Worm (Caenorhabditis elegans) whole organism, mixed stage, embryonic: ENCODE measurements around the gene cox-17.
A peak's percentile ranks its signal among the peaks of the same experiment; 100 is the strongest.

ENCODE experiments used
- bed-3 ChIP-seq: fragments of 200-800 bp; sonication (Bioruptor generic); optimal IDR thresholded peaks from 3 replicates; lab custom pipeline; 2018; ENCODE audit warnings: mild to moderate bottlenecking, missing genetic modification characterization, moderate library complexity, missing compliant biosample characterization
- blmp-1 ChIP-seq: fragments of 150-350 bp; optimal IDR thresholded peaks from 2 replicates; lab custom pipeline; 2014; ENCODE audit warnings: missing biosample characterization, missing genetic modification characterization
- ceh-43 ChIP-seq: fragments of 200-800 bp; sonication (Bioruptor generic); optimal IDR thresholded peaks from 2 replicates; lab custom pipeline; 2018; ENCODE audit warnings: mild to moderate bottlenecking, missing genetic modification characterization, moderate library complexity, missing compliant biosample characterization
- ceh-83 ChIP-seq: fragments of 200-800 bp; sonication (Bioruptor generic); optimal IDR thresholded peaks from 2 replicates; lab custom pipeline; 2018; ENCODE audit warnings: mild to moderate bottlenecking, missing genetic modification characterization, missing compliant biosample characterization
- ces-1 ChIP-seq: fragments of 150-350 bp; optimal IDR thresholded peaks from 2 replicates; lab custom pipeline; 2014; ENCODE audit warnings: missing biosample characterization, missing genetic modification reagents, missing genetic modification characterization
- cnd-1 ChIP-seq: fragments of 200-800 bp; sonication (Bioruptor generic); optimal IDR thresholded peaks from 2 replicates; lab custom pipeline; 2018; ENCODE audit warnings: mild to moderate bottlenecking, missing genetic modification characterization, missing compliant biosample characterization
- drap-1 ChIP-seq: fragments of 200-800 bp; sonication (Bioruptor generic); optimal IDR thresholded peaks from 3 replicates; lab custom pipeline; 2018; ENCODE audit warnings: mild to moderate bottlenecking, missing genetic modification characterization, missing compliant biosample characterization
- elt-3 ChIP-seq: fragments of 150-350 bp; optimal IDR thresholded peaks from 2 replicates; lab custom pipeline; 2014; ENCODE audit warnings: missing biosample characterization, missing genetic modification characterization
- flh-1 ChIP-seq: fragments of 200-800 bp; sonication (Bioruptor generic); optimal IDR thresholded peaks from 2 replicates; lab custom pipeline; 2018; ENCODE audit warnings: mild to moderate bottlenecking, missing genetic modification characterization, moderate library complexity, missing compliant biosample characterization
- ham-2 ChIP-seq: fragments of 200-800 bp; sonication (Bioruptor generic); optimal IDR thresholded peaks from 2 replicates; lab custom pipeline; 2018; ENCODE audit warnings: mild to moderate bottlenecking, missing genetic modification characterization, missing compliant biosample characterization
- lin-13 ChIP-seq: fragments of 150-350 bp; optimal IDR thresholded peaks from 2 replicates; lab custom pipeline; 2014; ENCODE audit warnings: missing biosample characterization, missing genetic modification characterization
- lin-32 ChIP-seq: fragments of 200-800 bp; sonication (Bioruptor generic); optimal IDR thresholded peaks from 2 replicates; lab custom pipeline; 2018; ENCODE audit warnings: mild to moderate bottlenecking, missing genetic modification characterization, missing compliant biosample characterization
- lsy-2 ChIP-seq: fragments of 150-350 bp; optimal IDR thresholded peaks from 2 replicates; lab custom pipeline; 2014; ENCODE audit warnings: missing biosample characterization, missing genetic modification characterization
- mls-2 ChIP-seq: sonication (generic microtip); optimal IDR thresholded peaks from 2 replicates; lab custom pipeline; 2016; ENCODE audit warnings: mild to moderate bottlenecking, missing genetic modification characterization, moderate library complexity, missing compliant biosample characterization
- nhr-12 ChIP-seq: fragments of 150-350 bp; optimal IDR thresholded peaks from 2 replicates; lab custom pipeline; 2014; ENCODE audit warnings: missing biosample characterization, missing genetic modification characterization
- nhr-2 ChIP-seq: fragments of 150-350 bp; optimal IDR thresholded peaks from 2 replicates; lab custom pipeline; 2014; ENCODE audit warnings: missing biosample characterization, missing genetic modification characterization
- nhr-237 ChIP-seq: fragments of 150-350 bp; optimal IDR thresholded peaks from 2 replicates; lab custom pipeline; 2014; ENCODE audit warnings: missing biosample characterization, missing genetic modification characterization
- nhr-76 ChIP-seq: sonication (generic microtip); optimal IDR thresholded peaks from 2 replicates; lab custom pipeline; 2017; ENCODE audit warnings: missing biosample characterization, missing genetic modification characterization
- pha-4 ChIP-seq: fragments of 150-350 bp; optimal IDR thresholded peaks from 2 replicates; lab custom pipeline; 2018; ENCODE audit warnings: missing biosample characterization, missing genetic modification reagents, missing genetic modification characterization
- sem-2 ChIP-seq: fragments of 200-800 bp; sonication (Bioruptor generic); optimal IDR thresholded peaks from 2 replicates; lab custom pipeline; 2018; ENCODE audit warnings: mild to moderate bottlenecking, missing genetic modification characterization, missing compliant biosample characterization
- snpc-4 ChIP-seq: fragments of 150-350 bp; optimal IDR thresholded peaks from 2 replicates; lab custom pipeline; 2014; ENCODE audit warnings: missing biosample characterization, missing genetic modification characterization
- sptf-1 ChIP-seq: sonication (generic microtip); optimal IDR thresholded peaks from 2 replicates; lab custom pipeline; 2017; ENCODE audit warnings: mild to moderate bottlenecking, missing genetic modification characterization, moderate library complexity, missing compliant biosample characterization
- tbx-8 ChIP-seq: fragments of 200-800 bp; sonication (Bioruptor generic); optimal IDR thresholded peaks from 2 replicates; lab custom pipeline; 2018; ENCODE audit warnings: mild to moderate bottlenecking, missing genetic modification characterization, moderate library complexity, missing compliant biosample characterization
- unc-39 ChIP-seq: fragments of 150-350 bp; optimal IDR thresholded peaks from 2 replicates; lab custom pipeline; 2014; ENCODE audit warnings: missing biosample characterization, missing genetic modification characterization
- unc-62 ChIP-seq: fragments of 150-350 bp; optimal IDR thresholded peaks from 2 replicates; lab custom pipeline; 2014; ENCODE audit warnings: missing biosample characterization, missing genetic modification reagents, missing genetic modification characterization
- zip-8 ChIP-seq: fragments of 150-350 bp; optimal IDR thresholded peaks from 2 replicates; lab custom pipeline; 2014; ENCODE audit warnings: missing biosample characterization, missing genetic modification characterization
- ztf-11 ChIP-seq: fragments of 150-350 bp; optimal IDR thresholded peaks from 2 replicates; lab custom pipeline; 2014; ENCODE audit warnings: missing biosample characterization, missing genetic modification characterization

The cox-17 gene

ce11 chrIII:189280-189679, 1.5 kb upstream of the cox-17 start:
- TF ChIP-seq nhr-237 (no peak), nhr-12 (tag; lab: Kevin White, UChicago) (no peak), bed-3 (GFP tag; lab: Kevin White, UChicago) (no peak), sem-2 (no peak), unc-62 (GFP tag; lab: Kevin White, UChicago) (no peak), unc-39 (no peak), sptf-1 (tag; lab: Kevin White, UChicago) (no peak)

- no peak for TF ChIP-seq lsy-2
- no peak for TF ChIP-seq ceh-83
- no peak for TF ChIP-seq nhr-237
- no peak for TF ChIP-seq nhr-76 (tag; lab: Kevin White, UChicago)
- no peak for TF ChIP-seq drap-1 (GFP tag; lab: Kevin White, UChicago)
- TF ChIP-seq elt-3 (tag; lab: Kevin White, UChicago) = no peak
- TF ChIP-seq ztf-11 (tag; lab: Kevin White, UChicago) = no peak
- no peak for TF ChIP-seq mls-2 (tag; lab: Kevin White, UChicago)
- TF ChIP-seq pha-4 (tag; lab: Kevin White, UChicago) = no peak
- no peak for TF ChIP-seq ham-2 (GFP tag; lab: Kevin White, UChicago)
- no peak for TF ChIP-seq unc-39
- no peak for TF ChIP-seq snpc-4
- TF ChIP-seq ceh-43 (GFP tag; lab: Kevin White, UChicago) = no peak
- TF ChIP-seq flh-1 (GFP tag; lab: Kevin White, UChicago) = no peak
- TF ChIP-seq, all 35 proteins: peak for 0
Measured at ce11 chrIII:191803-192202, 1.0 kb downstream of the cox-17 start, which contains the start of gene sec-20. Gene sec-20 (plus strand): TSS chrIII:192103.

- TF ChIP-seq blmp-1 (tag; lab: Kevin White, UChicago) = no peak
- no peak for TF ChIP-seq sptf-1 (tag; lab: Kevin White, UChicago)
- no peak for TF ChIP-seq mls-2 (tag; lab: Kevin White, UChicago)
- no peak for TF ChIP-seq ces-1 (GFP tag; lab: Kevin White, UChicago)
- no peak for TF ChIP-seq lin-32 (GFP tag; lab: Kevin White, UChicago)
- no peak for TF ChIP-seq flh-1 (GFP tag; lab: Kevin White, UChicago)
- no peak for TF ChIP-seq nhr-76 (tag; lab: Kevin White, UChicago)
- no peak for TF ChIP-seq zip-8 (tag; lab: Kevin White, UChicago)
- no peak for TF ChIP-seq ztf-11 (tag; lab: Kevin White, UChicago)
- no peak for TF ChIP-seq snpc-4
- no peak for TF ChIP-seq elt-3 (tag; lab: Kevin White, UChicago)
Measured at ce11 chrIII:194160-194559, 3.4 kb downstream of the cox-17 start, which contains the start of gene F40G9.17. Gene F40G9.17 (plus strand): TSS chrIII:194460.

ce11 chrIII:203953-204352, 13.2 kb downstream of the cox-17 start:
- no peak for TF ChIP-seq nhr-2
- no peak for TF ChIP-seq zip-8 (tag; lab: Kevin White, UChicago)
- TF ChIP-seq ztf-11 (tag; lab: Kevin White, UChicago) = no peak
- TF ChIP-seq nhr-76 (tag; lab: Kevin White, UChicago) = no peak
- no peak for TF ChIP-seq ces-1 (GFP tag; lab: Kevin White, UChicago)
- TF ChIP-seq mls-2 (tag; lab: Kevin White, UChicago) = no peak
- no peak for TF ChIP-seq sptf-1 (tag; lab: Kevin White, UChicago)
- TF ChIP-seq ceh-43 (GFP tag; lab: Kevin White, UChicago) = no peak
- TF ChIP-seq unc-62 (GFP tag; lab: Kevin White, UChicago) = no peak

ce11 chrIII:207023-207422, 16.2 kb downstream of the cox-17 start, which contains the start of gene W10C4.1:
Gene W10C4.1 (minus strand): TSS chrIII:207123.
- TF ChIP-seq nhr-2 (no peak), ztf-11 (tag; lab: Kevin White, UChicago) (no peak), pha-4 (tag; lab: Kevin White, UChicago) (no peak), lin-13 (no peak), lin-32 (GFP tag; lab: Kevin White, UChicago) (no peak)

- TF ChIP-seq lsy-2 (no peak), blmp-1 (tag; lab: Kevin White, UChicago) (no peak), flh-1 (GFP tag; lab: Kevin White, UChicago) (no peak), nhr-76 (tag; lab: Kevin White, UChicago) (no peak), elt-3 (tag; lab: Kevin White, UChicago) (no peak), nhr-2 (no peak), ces-1 (GFP tag; lab: Kevin White, UChicago) (peak; percentile 98), cnd-1 (no peak), tbx-8 (no peak), unc-62 (GFP tag; lab: Kevin White, UChicago) (peak; percentile 67), ceh-43 (GFP tag; lab: Kevin White, UChicago) (no peak), sptf-1 (tag; lab: Kevin White, UChicago) (no peak)
Measured at ce11 chrIII:208793-209694, 18.3 kb downstream of the cox-17 start.
